Worm (Caenorhabditis elegans) whole organism, mixed stage, embryonic: ENCODE data around the gene F56D5.2.

Experiments
- M03D4.4 ChIP-seq: sonication (generic microtip); optimal IDR thresholded peaks from 2 replicates; lab custom pipeline; 2017; ENCODE audit warnings: mild to moderate bottlenecking, missing genetic modification characterization, missing compliant biosample characterization
- bed-3 ChIP-seq: fragments of 200-800 bp; sonication (Bioruptor generic); optimal IDR thresholded peaks from 3 replicates; lab custom pipeline; 2018; ENCODE audit warnings: mild to moderate bottlenecking, missing genetic modification characterization, moderate library complexity, missing compliant biosample characterization
- ceh-39 ChIP-seq: fragments of 150-350 bp; optimal IDR thresholded peaks from 2 replicates; lab custom pipeline; 2014; ENCODE audit warnings: missing biosample characterization, missing genetic modification characterization
- ceh-43 ChIP-seq: fragments of 200-800 bp; sonication (Bioruptor generic); optimal IDR thresholded peaks from 2 replicates; lab custom pipeline; 2018; ENCODE audit warnings: mild to moderate bottlenecking, missing genetic modification characterization, moderate library complexity, missing compliant biosample characterization
- ceh-83 ChIP-seq: fragments of 200-800 bp; sonication (Bioruptor generic); optimal IDR thresholded peaks from 2 replicates; lab custom pipeline; 2018; ENCODE audit warnings: mild to moderate bottlenecking, missing genetic modification characterization, missing compliant biosample characterization
- ces-1 ChIP-seq: fragments of 150-350 bp; optimal IDR thresholded peaks from 2 replicates; lab custom pipeline; 2014; ENCODE audit warnings: missing biosample characterization, missing genetic modification reagents, missing genetic modification characterization
- cnd-1 ChIP-seq: fragments of 200-800 bp; sonication (Bioruptor generic); optimal IDR thresholded peaks from 2 replicates; lab custom pipeline; 2018; ENCODE audit warnings: mild to moderate bottlenecking, missing genetic modification characterization, missing compliant biosample characterization
- elt-1 ChIP-seq: sonication (generic microtip); optimal IDR thresholded peaks from 2 replicates; lab custom pipeline; 2017; ENCODE audit warnings: missing genetic modification characterization, mild to moderate bottlenecking, missing compliant biosample characterization, antibody characterized with exemption, moderate library complexity, borderline replicate concordance; ENCODE audit not compliant: insufficient read depth
- elt-3 ChIP-seq: fragments of 150-350 bp; optimal IDR thresholded peaks from 2 replicates; lab custom pipeline; 2014; ENCODE audit warnings: missing biosample characterization, missing genetic modification characterization
- flh-1 ChIP-seq: fragments of 200-800 bp; sonication (Bioruptor generic); optimal IDR thresholded peaks from 2 replicates; lab custom pipeline; 2018; ENCODE audit warnings: mild to moderate bottlenecking, missing genetic modification characterization, moderate library complexity, missing compliant biosample characterization
- ham-2 ChIP-seq: fragments of 200-800 bp; sonication (Bioruptor generic); optimal IDR thresholded peaks from 2 replicates; lab custom pipeline; 2018; ENCODE audit warnings: mild to moderate bottlenecking, missing genetic modification characterization, missing compliant biosample characterization
- hlh-1 ChIP-seq: fragments of 150-350 bp; optimal IDR thresholded peaks from 2 replicates; lab custom pipeline; 2014; ENCODE audit warnings: missing biosample characterization, missing genetic modification reagents, missing genetic modification characterization
- lin-32 ChIP-seq: fragments of 200-800 bp; sonication (Bioruptor generic); optimal IDR thresholded peaks from 2 replicates; lab custom pipeline; 2018; ENCODE audit warnings: mild to moderate bottlenecking, missing genetic modification characterization, missing compliant biosample characterization
- lsy-2 ChIP-seq: fragments of 150-350 bp; optimal IDR thresholded peaks from 2 replicates; lab custom pipeline; 2014; ENCODE audit warnings: missing biosample characterization, missing genetic modification characterization
- mab-5 ChIP-seq: fragments of 150-350 bp; optimal IDR thresholded peaks from 2 replicates; lab custom pipeline; 2014; ENCODE audit warnings: missing biosample characterization, missing genetic modification characterization
- mep-1 ChIP-seq: fragments of 150-350 bp; optimal IDR thresholded peaks from 2 replicates; lab custom pipeline; 2017; ENCODE audit warnings: missing biosample characterization, missing genetic modification reagents, missing genetic modification characterization, inconsistent platforms
- mls-2 ChIP-seq: sonication (generic microtip); optimal IDR thresholded peaks from 2 replicates; lab custom pipeline; 2016; ENCODE audit warnings: mild to moderate bottlenecking, missing genetic modification characterization, moderate library complexity, missing compliant biosample characterization
- nhr-2 ChIP-seq: fragments of 150-350 bp; optimal IDR thresholded peaks from 2 replicates; lab custom pipeline; 2014; ENCODE audit warnings: missing biosample characterization, missing genetic modification characterization
- nhr-237 ChIP-seq: fragments of 150-350 bp; optimal IDR thresholded peaks from 2 replicates; lab custom pipeline; 2014; ENCODE audit warnings: missing biosample characterization, missing genetic modification characterization
- nhr-76 ChIP-seq: sonication (generic microtip); optimal IDR thresholded peaks from 2 replicates; lab custom pipeline; 2017; ENCODE audit warnings: missing biosample characterization, missing genetic modification characterization
- pha-4 ChIP-seq: fragments of 150-350 bp; optimal IDR thresholded peaks from 2 replicates; lab custom pipeline; 2018; ENCODE audit warnings: missing biosample characterization, missing genetic modification reagents, missing genetic modification characterization
- snpc-4 ChIP-seq: fragments of 150-350 bp; optimal IDR thresholded peaks from 2 replicates; lab custom pipeline; 2014; ENCODE audit warnings: missing biosample characterization, missing genetic modification characterization
- sptf-1 ChIP-seq: sonication (generic microtip); optimal IDR thresholded peaks from 2 replicates; lab custom pipeline; 2017; ENCODE audit warnings: mild to moderate bottlenecking, missing genetic modification characterization, moderate library complexity, missing compliant biosample characterization
- tbx-8 ChIP-seq: fragments of 200-800 bp; sonication (Bioruptor generic); optimal IDR thresholded peaks from 2 replicates; lab custom pipeline; 2018; ENCODE audit warnings: mild to moderate bottlenecking, missing genetic modification characterization, moderate library complexity, missing compliant biosample characterization
- unc-120 ChIP-seq: sonication (generic microtip); optimal IDR thresholded peaks from 2 replicates; lab custom pipeline; 2017; ENCODE audit warnings: missing genetic modification characterization, missing compliant biosample characterization; ENCODE audit not compliant: poor library complexity, severe bottlenecking
- unc-39 ChIP-seq: fragments of 150-350 bp; optimal IDR thresholded peaks from 2 replicates; lab custom pipeline; 2014; ENCODE audit warnings: missing biosample characterization, missing genetic modification characterization
- unc-62 ChIP-seq: fragments of 150-350 bp; optimal IDR thresholded peaks from 2 replicates; lab custom pipeline; 2014; ENCODE audit warnings: missing biosample characterization, missing genetic modification reagents, missing genetic modification characterization
- zip-8 ChIP-seq: fragments of 150-350 bp; optimal IDR thresholded peaks from 2 replicates; lab custom pipeline; 2014; ENCODE audit warnings: missing biosample characterization, missing genetic modification characterization

Gene F56D5.2

ce11 chrIV:9397278-9397677, 1.1 kb downstream of the F56D5.2 start, which contains the start of gene F56D5.3:
TSS of gene F56D5.3 (plus strand) at chrIV:9397578.
- TF ChIP-seq tbx-8 = no peak
- TF ChIP-seq ces-1 (GFP tag; lab: Kevin White, UChicago) = no peak
- no peak for TF ChIP-seq mls-2 (tag; lab: Kevin White, UChicago)
- no peak for TF ChIP-seq mab-5 (tag; lab: Kevin White, UChicago)
- TF ChIP-seq, all 35 proteins: peak for 0

- TF ChIP-seq elt-1 (peak; percentile 87), elt-3 (tag; lab: Kevin White, UChicago) (peak; percentile 37), cnd-1 (tag; lab: Kevin White, UChicago) (no peak)
- TF ChIP-seq, all 35 proteins: peak for 2
These were observed 2.3 kb downstream of the F56D5.2 start, which contains the start of gene col-121 for ce11 chrIV:9396118-9396517. TSS of gene col-121 (minus strand) at chrIV:9396218.

- peak; percentile 0 for TF ChIP-seq mep-1 (tag; lab: Kevin White, UChicago)
- peak; percentile 14 for TF ChIP-seq lsy-2 (tag; lab: Kevin White, UChicago)
- no peak for TF ChIP-seq snpc-4 (tag; lab: Kevin White, UChicago)
- TF ChIP-seq, all 35 proteins: peak for 2
These were observed 12.4 kb downstream of the F56D5.2 start, which contains the start of gene daf-15 for ce11 chrIV:9386038-9386437. TSS of gene daf-15 (plus strand) at chrIV:9386208.

- TF ChIP-seq flh-1 (no peak), unc-39 (tag; lab: Kevin White, UChicago) (no peak), ceh-43 (GFP tag; lab: Kevin White, UChicago) (no peak), ceh-83 (GFP tag; lab: Kevin White, UChicago) (no peak), bed-3 (GFP tag; lab: Kevin White, UChicago) (no peak), ham-2 (GFP tag; lab: Kevin White, UChicago) (no peak), sptf-1 (no peak), hlh-1 (tag; lab: Kevin White, UChicago) (no peak), unc-62 (GFP tag; lab: Kevin White, UChicago) (no peak), ceh-39 (tag; lab: Kevin White, UChicago) (no peak), nhr-76 (tag; lab: Kevin White, UChicago) (no peak), elt-3 (tag; lab: Kevin White, UChicago) (no peak)
These were observed 13.6 kb downstream of the F56D5.2 start, which contains the start of gene C10C5.7 for ce11 chrIV:9384826-9385225. TSS of gene C10C5.7 (plus strand) at chrIV:9385126.

ce11 chrIV:9381136-9381535, 17.3 kb downstream of the F56D5.2 start, which contains the start of gene C10C5.5:
TSS of gene C10C5.5 (plus strand) at chrIV:9381436.
- TF ChIP-seq M03D4.4 (tag; lab: Kevin White, UChicago) = no peak
- TF ChIP-seq nhr-76 (tag; lab: Kevin White, UChicago) = no peak
- TF ChIP-seq nhr-237 (tag; lab: Kevin White, UChicago) = no peak
- TF ChIP-seq ces-1 (GFP tag; lab: Kevin White, UChicago) = no peak
- TF ChIP-seq lsy-2 (tag; lab: Kevin White, UChicago) = no peak
- TF ChIP-seq ceh-83 (GFP tag; lab: Kevin White, UChicago) = no peak
- no peak for TF ChIP-seq sptf-1
- TF ChIP-seq snpc-4 (tag; lab: Kevin White, UChicago) = no peak
- TF ChIP-seq mep-1 (tag; lab: Kevin White, UChicago) = no peak
- TF ChIP-seq unc-120 (tag; lab: Kevin White, UChicago) = no peak
- TF ChIP-seq elt-1 = no peak
- TF ChIP-seq zip-8 (tag; lab: Kevin White, UChicago) = no peak
- TF ChIP-seq hlh-1 (tag; lab: Kevin White, UChicago) = no peak
- no peak for TF ChIP-seq lin-32
- no peak for TF ChIP-seq ceh-43 (GFP tag; lab: Kevin White, UChicago)
- no peak for TF ChIP-seq pha-4
- TF ChIP-seq nhr-2 (tag; lab: Kevin White, UChicago) = no peak
- no peak for TF ChIP-seq tbx-8
- TF ChIP-seq, all 35 proteins: peak for 0

ce11 chrIV:9378272-9378671, 20.1 kb downstream of the F56D5.2 start, which contains the start of gene C10C5.4:
TSS of gene C10C5.4 (plus strand) at chrIV:9378552.
- TF ChIP-seq ceh-83 (GFP tag; lab: Kevin White, UChicago) = no peak
